Worm (Caenorhabditis elegans) whole organism, L4 larva: ENCODE data around the gene rpb-11.

ENCODE experiments used
- D1046.2 ChIP-seq: fragments of 200-800 bp; sonication (Bioruptor generic); IDR thresholded peaks from 2 replicates; pipeline ENCODE4 v1.3.6; 2022; ENCODE audit warnings: missing genetic modification characterization, missing compliant biosample characterization
- F10B5.3 ChIP-seq: sonication (generic microtip); optimal IDR thresholded peaks from 2 replicates; lab custom pipeline; 2016; ENCODE audit warnings: mild to moderate bottlenecking, missing genetic modification characterization, missing compliant biosample characterization
- F26F4.8 ChIP-seq: fragments of 200-800 bp; sonication (Bioruptor generic); conservative IDR thresholded peaks from 2 replicates; pipeline ENCODE4 v1.3.6; 2022; ENCODE audit warnings: missing genetic modification characterization, missing compliant biosample characterization
- F49E8.2 ChIP-seq: sonication (generic microtip); optimal IDR thresholded peaks from 2 replicates; lab custom pipeline; 2016; ENCODE audit warnings: missing compliant biosample characterization, mild to moderate bottlenecking, missing genetic modification characterization, borderline replicate concordance
- T20F7.1 ChIP-seq: fragments of 200-800 bp; sonication (Bioruptor generic); optimal IDR thresholded peaks from 2 replicates; lab custom pipeline; 2018; ENCODE audit warnings: mild to moderate bottlenecking, missing genetic modification characterization, missing compliant biosample characterization
- T26A8.4 ChIP-seq: fragments of 200-800 bp; sonication (Bioruptor generic); IDR thresholded peaks from 2 replicates; pipeline ENCODE4 v1.3.6; 2022; ENCODE audit warnings: missing genetic modification characterization, missing compliant biosample characterization
- Y5F2A.4 ChIP-seq: fragments of 200-800 bp; sonication (Bioruptor generic); optimal IDR thresholded peaks from 2 replicates; lab custom pipeline; 2018; ENCODE audit warnings: mild to moderate bottlenecking, missing genetic modification characterization, missing compliant biosample characterization
- Y75B8A.6 ChIP-seq: fragments of 200-800 bp; sonication (Bioruptor generic); IDR thresholded peaks from 2 replicates; pipeline ENCODE4 v1.3.6; 2022; ENCODE audit warnings: missing genetic modification reagents, missing genetic modification characterization, missing compliant biosample characterization
- ZK337.2 ChIP-seq: fragments of 200-800 bp; sonication (Bioruptor generic); IDR thresholded peaks from 2 replicates; pipeline ENCODE4 v1.3.6; 2022; ENCODE audit warnings: missing genetic modification reagents, missing genetic modification characterization, missing compliant biosample characterization
- ZK546.5 ChIP-seq, 2 experiments: sonication (generic microtip); optimal IDR thresholded peaks; 2 replicates each; lab custom pipeline; 2017; ENCODE audit warnings: missing biosample characterization in 2 of 2, missing genetic modification characterization in 2 of 2
- aly-2 ChIP-seq: sonication (generic microtip); optimal IDR thresholded peaks from 2 replicates; lab custom pipeline; 2018; ENCODE audit warnings: missing biosample characterization, missing genetic modification characterization
- arid-1 ChIP-seq: fragments of 200-800 bp; sonication (Bioruptor generic); conservative IDR thresholded peaks from 2 replicates; pipeline ENCODE4 v1.3.6; 2022; ENCODE audit warnings: missing genetic modification reagents, missing genetic modification characterization, missing compliant biosample characterization
- ceh-20 ChIP-seq: fragments of 200-800 bp; sonication (Bioruptor generic); IDR thresholded peaks from 2 replicates; pipeline ENCODE4 v1.3.6; 2022; ENCODE audit warnings: missing genetic modification reagents, missing genetic modification characterization, missing compliant biosample characterization
- ceh-28 ChIP-seq: fragments of 150-350 bp; optimal IDR thresholded peaks from 2 replicates; lab custom pipeline; 2014; ENCODE audit warnings: missing biosample characterization, missing genetic modification reagents, missing genetic modification characterization
- ctbp-1 ChIP-seq: fragments of 200-800 bp; sonication (Bioruptor generic); IDR thresholded peaks from 2 replicates; pipeline ENCODE4 v1.3.6; 2022; ENCODE audit warnings: missing genetic modification reagents, missing genetic modification characterization, missing compliant biosample characterization
- daf-12 ChIP-seq: fragments of 150-350 bp; optimal IDR thresholded peaks from 2 replicates; lab custom pipeline; 2014; ENCODE audit warnings: missing biosample characterization, missing genetic modification reagents, missing genetic modification characterization
- daf-8 ChIP-seq: fragments of 200-800 bp; sonication (Bioruptor generic); IDR thresholded peaks from 2 replicates; pipeline ENCODE4 v1.3.6; 2022; ENCODE audit warnings: missing genetic modification characterization, missing compliant biosample characterization
- dmd-6 ChIP-seq: fragments of 200-800 bp; sonication (Bioruptor generic); IDR thresholded peaks from 2 replicates; pipeline ENCODE4 v1.3.6; 2022; ENCODE audit warnings: missing genetic modification reagents, missing genetic modification characterization, missing compliant biosample characterization
- dmd-8 ChIP-seq: fragments of 200-800 bp; sonication (Bioruptor generic); IDR thresholded peaks from 2 replicates; pipeline ENCODE4 v1.3.6; 2022; ENCODE audit warnings: missing genetic modification characterization, missing compliant biosample characterization
- dmd-9 ChIP-seq: fragments of 200-800 bp; sonication (Bioruptor generic); IDR thresholded peaks from 2 replicates; pipeline ENCODE4 v1.3.6; 2022; ENCODE audit warnings: missing genetic modification reagents, missing genetic modification characterization, missing compliant biosample characterization
- dpl-1 ChIP-seq: fragments of 150-350 bp; optimal IDR thresholded peaks from 2 replicates; lab custom pipeline; 2014; ENCODE audit warnings: missing biosample characterization, missing genetic modification reagents, missing genetic modification characterization
- fkh-10 ChIP-seq: fragments of 150-350 bp; optimal IDR thresholded peaks from 2 replicates; lab custom pipeline; 2014; ENCODE audit warnings: missing biosample characterization, missing genetic modification reagents, missing genetic modification characterization
- fos-1 ChIP-seq: fragments of 150-350 bp; optimal IDR thresholded peaks from 2 replicates; lab custom pipeline; 2014; ENCODE audit warnings: missing biosample characterization, missing genetic modification characterization
- gei-8 ChIP-seq: fragments of 200-800 bp; sonication (Bioruptor generic); optimal IDR thresholded peaks from 2 replicates; lab custom pipeline; 2018; ENCODE audit warnings: mild to moderate bottlenecking, missing genetic modification characterization, missing compliant biosample characterization
- hlh-11 ChIP-seq: fragments of 200-800 bp; sonication (Bioruptor generic); optimal IDR thresholded peaks from 2 replicates; lab custom pipeline; 2018; ENCODE audit warnings: mild to moderate bottlenecking, missing genetic modification characterization, missing compliant biosample characterization
- hmg-1.1 ChIP-seq: fragments of 200-800 bp; sonication (Bioruptor generic); IDR thresholded peaks from 2 replicates; pipeline ENCODE4 v1.3.6; 2022; ENCODE audit warnings: missing genetic modification reagents, missing genetic modification characterization, missing compliant biosample characterization
- jun-1 ChIP-seq: fragments of 150-350 bp; optimal IDR thresholded peaks from 2 replicates; lab custom pipeline; 2014; ENCODE audit warnings: missing biosample characterization, missing genetic modification reagents, missing genetic modification characterization
- lim-7 ChIP-seq: fragments of 200-800 bp; sonication (Bioruptor generic); IDR thresholded peaks from 2 replicates; pipeline ENCODE4 v1.3.6; 2022; ENCODE audit warnings: missing genetic modification characterization, missing compliant biosample characterization
- lin-29 ChIP-seq: fragments of 200-800 bp; sonication (Bioruptor generic); IDR thresholded peaks from 2 replicates; pipeline ENCODE4 v1.3.6; 2022; ENCODE audit warnings: missing genetic modification reagents, missing genetic modification characterization, missing compliant biosample characterization
- lin-39 ChIP-seq: fragments of 150-350 bp; optimal IDR thresholded peaks from 2 replicates; lab custom pipeline; 2014; ENCODE audit warnings: missing biosample characterization, missing genetic modification reagents, missing genetic modification characterization
- lir-3 ChIP-seq: sonication (generic microtip); optimal IDR thresholded peaks from 2 replicates; lab custom pipeline; 2016; ENCODE audit warnings: mild to moderate bottlenecking, missing genetic modification characterization, missing compliant biosample characterization
- madf-5 ChIP-seq, 2 experiments: fragments of 200-800 bp; sonication (Bioruptor generic); IDR thresholded peaks; 2 replicates each; pipeline ENCODE4 v1.3.6; 2022; ENCODE audit warnings: missing compliant biosample characterization in 2 of 2, missing genetic modification characterization in 2 of 2
- madf-9 ChIP-seq: fragments of 200-800 bp; sonication (Bioruptor generic); conservative IDR thresholded peaks from 2 replicates; pipeline ENCODE4 v1.3.6; 2022; ENCODE audit warnings: missing genetic modification reagents, missing genetic modification characterization, missing compliant biosample characterization
- mep-1 ChIP-seq: fragments of 150-350 bp; sonication (generic microtip); optimal IDR thresholded peaks from 3 replicates; lab custom pipeline; 2014; ENCODE audit warnings: missing biosample characterization, missing genetic modification characterization
- mes-2 ChIP-seq: sonication (generic microtip); optimal IDR thresholded peaks from 2 replicates; lab custom pipeline; 2016; ENCODE audit warnings: missing genotype, mild to moderate bottlenecking, missing genetic modification characterization, missing compliant biosample characterization; ENCODE audit not compliant: poor library complexity, severe bottlenecking
- mxl-3 ChIP-seq: fragments of 200-800 bp; sonication (Bioruptor generic); optimal IDR thresholded peaks from 2 replicates; lab custom pipeline; 2018; ENCODE audit warnings: mild to moderate bottlenecking, missing genetic modification characterization, missing compliant biosample characterization
- nhr-10 ChIP-seq: fragments of 150-350 bp; optimal IDR thresholded peaks from 2 replicates; lab custom pipeline; 2014; ENCODE audit warnings: missing biosample characterization, missing genetic modification characterization
- nhr-102 ChIP-seq: sonication (generic microtip); optimal IDR thresholded peaks from 2 replicates; lab custom pipeline; 2016; ENCODE audit warnings: mild to moderate bottlenecking, missing genetic modification characterization, moderate library complexity, missing compliant biosample characterization
- nhr-111 ChIP-seq: fragments of 200-800 bp; sonication (Bioruptor generic); optimal IDR thresholded peaks from 2 replicates; lab custom pipeline; 2018; ENCODE audit warnings: mild to moderate bottlenecking, missing genetic modification characterization, missing compliant biosample characterization
- nhr-237 ChIP-seq: sonication (generic microtip); optimal IDR thresholded peaks from 2 replicates; lab custom pipeline; 2017; ENCODE audit warnings: missing biosample characterization, missing genetic modification characterization
- nhr-28 ChIP-seq: fragments of 150-350 bp; optimal IDR thresholded peaks from 2 replicates; lab custom pipeline; 2014; ENCODE audit warnings: missing biosample characterization, missing genetic modification characterization
- nhr-48 ChIP-seq: sonication (generic microtip); optimal IDR thresholded peaks from 2 replicates; lab custom pipeline; 2016; ENCODE audit warnings: mild to moderate bottlenecking, missing genetic modification characterization, missing compliant biosample characterization
- php-3 ChIP-seq: fragments of 200-800 bp; sonication (Bioruptor generic); IDR thresholded peaks from 2 replicates; pipeline ENCODE4 v1.3.6; 2022; ENCODE audit warnings: missing genetic modification reagents, missing genetic modification characterization, missing compliant biosample characterization
- pqm-1 ChIP-seq: sonication (generic microtip); optimal IDR thresholded peaks from 2 replicates; lab custom pipeline; 2017; ENCODE audit warnings: missing biosample characterization, missing genetic modification characterization
- spr-3 ChIP-seq: fragments of 200-800 bp; sonication (Bioruptor generic); optimal IDR thresholded peaks from 2 replicates; lab custom pipeline; 2018; ENCODE audit warnings: mild to moderate bottlenecking, missing genetic modification characterization, missing compliant biosample characterization
- tra-1 ChIP-seq: fragments of 200-800 bp; sonication (Bioruptor generic); IDR thresholded peaks from 2 replicates; pipeline ENCODE4 v1.3.6; 2022; ENCODE audit warnings: missing genetic modification reagents, missing genetic modification characterization, missing compliant biosample characterization
- vab-7 ChIP-seq: fragments of 200-800 bp; sonication (Bioruptor generic); IDR thresholded peaks from 2 replicates; pipeline ENCODE4 v1.3.6; 2022; ENCODE audit warnings: missing genetic modification reagents, missing genetic modification characterization, missing compliant biosample characterization
- zag-1 ChIP-seq: fragments of 150-350 bp; optimal IDR thresholded peaks from 2 replicates; lab custom pipeline; 2014; ENCODE audit warnings: missing biosample characterization, missing genetic modification characterization
- ztf-11 ChIP-seq: fragments of 150-350 bp; optimal IDR thresholded peaks from 2 replicates; lab custom pipeline; 2014; ENCODE audit warnings: missing biosample characterization, missing genetic modification characterization

rpb-11 gene

ce11 chrII:14040204-14040842, 19.6 kb upstream of the rpb-11 start (continued):
- TF ChIP-seq D1046.2 (GFP tag; lab: Robert Waterston, UW) (peak; percentile 24; the same call in 1 of the 2 replicates), tra-1 (GFP tag; lab: Robert Waterston, UW) (peak; percentile 96), daf-8 (GFP tag; lab: Robert Waterston, UW) (0 out of 2 replicates have a peak, but pooled peaks have one; percentile 40), madf-5 (GFP tag; IDR thresholded peaks at IDR 0.05; lab: Robert Waterston, UW) (no peak), dmd-8 (GFP tag; lab: Robert Waterston, UW) (peak; percentile 66; the same call in 1 of the 2 replicates), Y5F2A.4 (GFP tag; lab: Kevin White, UChicago) (no peak), lin-29 (GFP tag; lab: Robert Waterston, UW) (peak; percentile 61), ZK546.5 (tag; optimal IDR thresholded peaks at IDR 0.05; lab: Kevin White, UChicago) (no peak), fos-1 (tag; lab: Kevin White, UChicago) (peak; percentile 65), mep-1 (tag; lab: Kevin White, UChicago) (peak; percentile 96), zag-1 (tag; lab: Kevin White, UChicago) (peak; percentile 84), Y75B8A.6 (0 out of 2 replicates have a peak, but pooled peaks have one; percentile 32), nhr-10 (tag; lab: Kevin White, UChicago) (peak; percentile 69), lim-7 (GFP tag; lab: Robert Waterston, UW) (no peak), nhr-102 (tag; lab: Kevin White, UChicago) (peak; percentile 86), madf-9 (GFP tag; lab: Robert Waterston, UW) (peak; percentile 5; the same call in 1 of the 2 replicates), T20F7.1 (GFP tag; lab: Kevin White, UChicago) (peak; percentile 73), ceh-28 (tag; lab: Kevin White, UChicago) (no peak), lir-3 (tag; lab: Kevin White, UChicago) (peak; percentile 64), fkh-10 (GFP tag; lab: Kevin White, UChicago) (peak; percentile 80), hmg-1.1 (peak; percentile 96), ceh-20 (GFP tag; lab: Robert Waterston, UW) (peak; percentile 94), dmd-6 (peak; percentile 99), T26A8.4 (GFP tag; lab: Robert Waterston, UW) (peak; percentile 83), nhr-111 (GFP tag; lab: Kevin White, UChicago) (no peak), vab-7 (GFP tag; lab: Robert Waterston, UW) (peak; percentile 42; the same call in 1 of the 2 replicates), nhr-237 (no peak), daf-12 (tag; lab: Kevin White, UChicago) (no peak), mes-2 (tag; lab: Kevin White, UChicago) (peak; percentile 56), F10B5.3 (peak; percentile 8), dmd-9 (GFP tag; lab: Robert Waterston, UW) (0 out of 2 replicates have a peak, but pooled peaks have one; percentile 28), pqm-1 (tag; lab: Kevin White, UChicago) (peak; percentile 41), hlh-11 (tag; lab: Kevin White, UChicago) (peak; percentile 99), jun-1 (peak; percentile 83), ZK337.2 (no peak), aly-2 (tag; lab: Kevin White, UChicago) (no peak), arid-1 (GFP tag; lab: Robert Waterston, UW) (peak; percentile 22; the same call in 1 of the 2 replicates), mxl-3 (GFP tag; lab: Kevin White, UChicago) (peak; percentile 94), dpl-1 (GFP tag; lab: Kevin White, UChicago) (peak; percentile 70), nhr-28 (tag; lab: Kevin White, UChicago) (peak; percentile 95), nhr-48 (tag; lab: Kevin White, UChicago) (peak; percentile 95), ztf-11 (tag; lab: Kevin White, UChicago) (no peak), gei-8 (GFP tag; lab: Kevin White, UChicago) (peak; percentile 98), spr-3 (GFP tag; lab: Kevin White, UChicago) (peak; percentile 54), lin-39 (tag; lab: Kevin White, UChicago) (peak; percentile 70), php-3 (peak; percentile 24; the same call in 1 of the 2 replicates), ctbp-1 (GFP tag; lab: Robert Waterston, UW) (peak; percentile 96), F49E8.2 (tag; lab: Kevin White, UChicago) (no peak), F26F4.8 (GFP tag; lab: Robert Waterston, UW) (0 out of 2 replicates have a peak, but pooled peaks have one; percentile 47)
